Worm (Caenorhabditis elegans): ENCODE results near the gene F59B2.15.
A peak's percentile ranks its signal among the peaks of the same experiment; 100 is the strongest.

The F59B2.15 gene

ce11 chrIII:9051119-9051597 is 48.7 kb upstream of the F59B2.15 start (continued):
- peak; percentile 89 for TF ChIP-seq attf-5 (GFP tag; optimal IDR thresholded peaks at IDR 0.05)
- peak; percentile 76 for TF ChIP-seq tlf-1 (GFP tag; optimal IDR thresholded peaks at IDR 0.05)
- TF ChIP-seq bed-2 (GFP tag; IDR thresholded peaks at IDR 0.05), result no peak
- no peak for TF ChIP-seq hrde-1 (tag; optimal IDR thresholded peaks at IDR 0.05; ENCODE audit: borderline replicate concordance)
- TF ChIP-seq tbp1 (GFP tag; optimal IDR thresholded peaks at IDR 0.05), result peak; percentile 65
- TF ChIP-seq Y53F4B.3 (GFP tag; IDR thresholded peaks at IDR 0.05), result no peak
- peak; percentile 90 for TF ChIP-seq nfyb-1 (GFP tag; IDR thresholded peaks at IDR 0.05)
- no peak for TF ChIP-seq cebp-2 (GFP tag; IDR thresholded peaks at IDR 0.05)
- no peak for TF ChIP-seq rec-8 (tag; optimal IDR thresholded peaks at IDR 0.05)
- TF ChIP-seq nhr-90 (tag; optimal IDR thresholded peaks at IDR 0.05), result peak; percentile 24
- TF ChIP-seq hlh-12 (tag; optimal IDR thresholded peaks at IDR 0.05), result no peak
- TF ChIP-seq let-526 (GFP tag; IDR thresholded peaks at IDR 0.05), result peak; percentile 63; the same call in 1 of the 2 replicates
- TF ChIP-seq snpc-1.1 (tag; optimal IDR thresholded peaks at IDR 0.05; ENCODE audit: insufficient read depth), result no peak
- TF ChIP-seq ekl-4 (GFP tag; IDR thresholded peaks at IDR 0.05), result peak; percentile 59; the same call in 1 of the 2 replicates
- peak; percentile 47 for TF ChIP-seq zim-3 (tag; optimal IDR thresholded peaks at IDR 0.05)
- peak; percentile 87 for TF ChIP-seq ztf-26 (tag; optimal IDR thresholded peaks at IDR 0.05)
- no peak for TF ChIP-seq ztf-25 (GFP tag; IDR thresholded peaks at IDR 0.05)
- TF ChIP-seq lin-54 (GFP tag; optimal IDR thresholded peaks at IDR 0.05), result peak; percentile 56
- no peak for TF ChIP-seq snpc-4 (GFP tag; optimal IDR thresholded peaks at IDR 0.05)
- peak in 2 of 4 experiments; percentile 23 to 46 for TF ChIP-seq snpc-4 (tag; optimal IDR thresholded peaks at IDR 0.05)
- no peak for TF ChIP-seq F39B2.1 (GFP tag; IDR thresholded peaks at IDR 0.05)
- TF ChIP-seq snpc-1.3 (tag; optimal IDR thresholded peaks at IDR 0.05; ENCODE audit: insufficient read depth), result peak; percentile 35
- TF ChIP-seq aptf-3 (GFP tag; IDR thresholded peaks at IDR 0.05), result 0 out of 2 replicates have a peak, but pooled peaks have one; percentile 6
- TF ChIP-seq xnd-1 (tag; optimal IDR thresholded peaks at IDR 0.05), result no peak
- peak; percentile 84; the same call in 1 of the 2 replicates for TF ChIP-seq Y53G8AR.9 (GFP tag; conservative IDR thresholded peaks at IDR 0.05)
- TF ChIP-seq hlh-26 (GFP tag; conservative IDR thresholded peaks at IDR 0.05), result no peak
- peak; percentile 75 for TF ChIP-seq atf-7 (tag; optimal IDR thresholded peaks at IDR 0.05)
- peak; percentile 63 for TF ChIP-seq K12H6.12 (tag; optimal IDR thresholded peaks at IDR 0.05)
- peak; percentile 63; the same call in 1 of the 2 replicates for TF ChIP-seq B0336.3 (GFP tag; IDR thresholded peaks at IDR 0.05)
- no peak for TF ChIP-seq mes-4 (tag; optimal IDR thresholded peaks at IDR 0.05)
- TF ChIP-seq F33H1.4 (GFP tag; IDR thresholded peaks at IDR 0.05), result peak; percentile 10; the same call in 1 of the 2 replicates
- TF ChIP-seq dpl-1 (GFP tag; optimal IDR thresholded peaks at IDR 0.05), result peak; percentile 12
- 0 out of 2 replicates have a peak, but pooled peaks have one; percentile 34 for TF ChIP-seq rcor-1 (GFP tag; IDR thresholded peaks at IDR 0.05)
- peak; percentile 42 for TF ChIP-seq lsl-1 (GFP tag; optimal IDR thresholded peaks at IDR 0.05)
- peak; percentile 3 for TF ChIP-seq tbx-9 (tag; optimal IDR thresholded peaks at IDR 0.05; ENCODE audit: borderline replicate concordance)
- TF ChIP-seq F57C9.4 (tag; optimal IDR thresholded peaks at IDR 0.05), result peak; percentile 37
- TF ChIP-seq Y79H2A.3 (GFP tag; conservative IDR thresholded peaks at IDR 0.05), result peak; percentile 72; the same call in 1 of the 2 replicates
- TF ChIP-seq unc-130 (GFP tag; optimal IDR thresholded peaks at IDR 0.05), result no peak
- peak; percentile 80 for TF ChIP-seq repo-1 (tag; optimal IDR thresholded peaks at IDR 0.05)
- TF ChIP-seq K11D2.4 (GFP tag; IDR thresholded peaks at IDR 0.05), result peak; percentile 49
- peak; percentile 89 for TF ChIP-seq F23B12.7 (tag; optimal IDR thresholded peaks at IDR 0.05; ENCODE audit: insufficient read depth)
- TF ChIP-seq ztf-22 (GFP tag; optimal IDR thresholded peaks at IDR 0.05), result peak; percentile 32
- peak; percentile 98 for TF ChIP-seq cebp-1 (GFP tag; IDR thresholded peaks at IDR 0.05)
- peak; percentile 98 for TF ChIP-seq cebp-1 (tag; optimal IDR thresholded peaks at IDR 0.05)
- TF ChIP-seq athp-1 (tag; optimal IDR thresholded peaks at IDR 0.05), result no peak
- TF ChIP-seq egl-44 (GFP tag; IDR thresholded peaks at IDR 0.05), result peak; percentile 45; the same call in 1 of the 2 replicates
- peak; percentile 67 for TF ChIP-seq lin-40 (tag; optimal IDR thresholded peaks at IDR 0.05)

Measured in whole organism, young adult.